Fruit fly (Drosophila melanogaster): ENCODE measurements around the gene Hmr.

DNA sequence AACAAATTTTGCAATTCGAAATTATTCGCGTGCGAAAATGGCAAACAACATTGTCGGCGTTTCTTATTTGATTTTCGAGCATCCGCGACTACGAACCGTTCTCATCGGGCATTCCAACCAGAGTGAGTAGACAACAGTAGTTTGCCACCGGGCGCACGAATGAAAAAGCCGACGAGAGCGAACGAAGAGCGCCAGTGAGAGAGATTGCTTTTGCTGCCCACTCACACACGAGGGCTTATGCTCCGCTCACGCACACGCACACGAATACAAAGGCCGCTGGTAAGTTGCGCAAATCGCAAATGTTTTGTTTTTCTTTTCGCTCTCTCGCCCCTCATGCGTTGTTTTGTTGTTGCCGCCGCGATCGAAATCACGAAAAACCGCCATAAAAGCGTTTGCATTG, 49.0 kb downstream of the Hmr start:
- TF ChIP-seq Pif1B (GFP tag; optimal IDR thresholded peaks at IDR 0.05) (no peak), CG10348 (GFP tag; IDR thresholded peaks at IDR 0.05) (no peak), CG4496 (GFP tag; IDR thresholded peaks at IDR 0.05) (no peak)
